Worm (Caenorhabditis elegans) whole organism, L4/young adult: ENCODE results near the gene gtf-2F1.

Experiments
- W03F9.2 ChIP-seq: fragments of 150-350 bp; optimal IDR thresholded peaks from 2 replicates; lab custom pipeline; 2014; ENCODE audit warnings: missing biosample characterization, missing genetic modification characterization
- him-1 ChIP-seq: sonication (generic microtip); optimal IDR thresholded peaks from 2 replicates; lab custom pipeline; 2016; ENCODE audit warnings: missing genotype, missing genetic modification reagents, missing genetic modification characterization, missing compliant biosample characterization

- TF ChIP-seq W03F9.2 (tag; lab: Kevin White, UChicago) (no peak), him-1 (no peak)
Observed at ce11 chrII:4294189-4294588, 7.2 kb upstream of the gtf-2F1 start.
